Fruit fly (Drosophila melanogaster): ENCODE results near the gene LSm7.
A peak's percentile ranks its signal among the peaks of the same experiment; 100 is the strongest.

The LSm7 gene

DNA sequence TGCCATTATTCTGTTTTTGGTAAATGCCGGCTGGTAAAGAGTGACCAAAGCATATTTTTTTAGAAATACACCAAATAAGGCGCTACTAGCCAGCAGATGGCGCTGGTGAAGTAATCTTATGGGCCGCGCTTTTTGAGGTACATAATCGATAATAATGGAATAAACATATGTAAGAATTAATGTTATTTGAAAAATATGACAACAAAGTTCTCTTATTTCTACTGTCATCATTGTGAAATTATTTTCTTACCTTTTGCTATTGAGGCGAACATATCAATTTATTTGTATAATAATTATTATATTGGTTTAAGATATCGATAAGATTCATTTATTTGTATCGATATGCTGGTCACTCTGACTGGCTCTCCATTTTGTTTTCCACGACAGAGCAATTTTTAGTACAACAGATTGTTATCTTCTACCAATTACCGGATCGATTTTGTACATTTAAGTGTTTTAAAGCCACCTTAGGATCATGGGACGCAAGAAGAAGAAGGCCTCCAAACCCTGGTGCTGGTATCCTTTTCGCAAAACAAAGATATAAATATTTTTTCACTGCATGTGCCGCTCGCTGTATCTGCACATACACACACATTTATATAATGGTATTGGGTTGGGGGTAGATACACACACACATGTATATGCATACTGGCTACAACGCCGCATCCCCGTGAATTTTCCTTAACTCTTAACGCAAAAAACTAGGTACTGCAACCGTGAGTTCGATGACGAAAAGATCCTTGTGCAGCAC is at the start of gene LSm7, which contains the start of gene BuGZ:
LSm7 (minus strand) TSS at position 46 of the 751 bp plus-strand sequence.
BuGZ (plus strand) TSS at position 351 of the 751 bp plus-strand sequence.
- TF ChIP-seq kay (GFP tag; ENCODE audit: borderline replicate concordance) (no peak), cnc (optimal IDR thresholded peaks at IDR 0.05) (no peak), CG7045 (GFP tag; optimal IDR thresholded peaks at IDR 0.05) (no peak), Hr96 (GFP tag; optimal IDR thresholded peaks at IDR 0.05) (peak; percentile 1), toe (GFP tag; optimal IDR thresholded peaks at IDR 0.05) (no peak), CG11617 (GFP tag; optimal IDR thresholded peaks at IDR 0.05) (peak; percentile 33), tj (GFP tag; optimal IDR thresholded peaks at IDR 0.05) (peak; percentile 4), cic (GFP tag; optimal IDR thresholded peaks at IDR 0.05) (no peak), CG1620 (GFP tag; optimal IDR thresholded peaks at IDR 0.05) (no peak), pad (GFP tag; optimal IDR thresholded peaks at IDR 0.05) (peak; percentile 26), Mnt (GFP tag; optimal IDR thresholded peaks at IDR 0.05) (peak; percentile 75), bab1 (GFP tag; optimal IDR thresholded peaks at IDR 0.05) (peak; percentile 57)

DNA sequence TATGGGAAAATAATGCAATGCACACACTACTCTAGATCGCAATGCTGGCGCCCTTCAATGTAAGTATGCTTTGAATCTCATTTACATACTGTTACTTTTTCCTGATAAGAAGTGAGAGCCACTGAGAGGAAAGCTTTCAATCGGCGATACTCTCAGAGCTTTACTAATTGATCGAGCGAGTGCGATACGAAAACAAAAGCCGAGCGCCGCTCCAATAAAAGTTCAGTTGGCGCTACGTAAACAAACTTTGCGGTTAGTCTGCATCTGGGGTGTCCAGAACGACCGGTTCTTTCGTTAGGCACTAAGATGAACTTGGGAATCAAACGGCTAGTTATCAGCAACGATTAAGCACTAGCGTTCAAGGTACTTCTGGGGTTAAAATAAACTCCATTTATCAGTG is 48.4 kb upstream of the LSm7 start, which contains the start of gene CG17928:
CG17928 (plus strand) TSS at position 224 of the 400 bp plus-strand sequence.
- TF ChIP-seq kay (GFP tag; ENCODE audit: borderline replicate concordance), result peak; percentile 74
- no peak for TF ChIP-seq bab1 (GFP tag; optimal IDR thresholded peaks at IDR 0.05)
- TF ChIP-seq CG14711 (tag; optimal IDR thresholded peaks at IDR 0.05), result no peak

DNA sequence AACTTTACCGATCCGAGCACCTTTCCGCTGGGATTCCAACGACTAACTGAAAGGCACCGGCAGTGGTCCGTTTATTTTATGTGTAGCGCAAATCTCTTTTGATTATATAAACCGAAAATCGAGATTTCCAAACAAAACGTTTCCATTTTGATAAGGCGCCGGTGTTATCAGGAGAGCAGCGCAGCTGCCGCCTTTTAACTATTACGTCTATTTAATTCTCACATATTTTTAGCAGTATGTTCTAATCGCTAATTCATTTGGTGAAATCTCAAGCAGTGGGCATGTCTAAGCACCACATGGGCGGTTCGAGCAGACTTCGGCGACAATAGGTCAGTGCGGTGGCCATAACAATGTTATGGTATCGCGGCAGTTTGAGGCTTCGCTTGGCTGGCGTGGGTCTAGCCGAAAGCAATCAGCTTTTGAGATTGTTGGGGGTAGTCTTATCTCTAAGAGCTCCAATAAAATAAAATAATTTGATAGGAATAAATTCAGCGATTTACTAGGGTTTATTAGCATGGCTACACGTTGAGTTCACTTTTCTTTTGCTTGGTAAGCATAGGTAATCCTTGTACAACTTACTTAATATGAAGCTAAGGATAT is 47.9 kb upstream of the LSm7 start, which contains the start of gene Cyt-b5-r:
Cyt-b5-r (minus strand) TSS at position 51 of the 600 bp plus-strand sequence.
- TF ChIP-seq cic (GFP tag; optimal IDR thresholded peaks at IDR 0.05) (peak; percentile 5), Clk (GFP tag; optimal IDR thresholded peaks at IDR 0.05) (no peak), CG12768 (GFP tag; optimal IDR thresholded peaks at IDR 0.05) (no peak), CG14711 (tag; optimal IDR thresholded peaks at IDR 0.05) (no peak), Mnt (GFP tag; optimal IDR thresholded peaks at IDR 0.05) (peak; percentile 6)

DNA sequence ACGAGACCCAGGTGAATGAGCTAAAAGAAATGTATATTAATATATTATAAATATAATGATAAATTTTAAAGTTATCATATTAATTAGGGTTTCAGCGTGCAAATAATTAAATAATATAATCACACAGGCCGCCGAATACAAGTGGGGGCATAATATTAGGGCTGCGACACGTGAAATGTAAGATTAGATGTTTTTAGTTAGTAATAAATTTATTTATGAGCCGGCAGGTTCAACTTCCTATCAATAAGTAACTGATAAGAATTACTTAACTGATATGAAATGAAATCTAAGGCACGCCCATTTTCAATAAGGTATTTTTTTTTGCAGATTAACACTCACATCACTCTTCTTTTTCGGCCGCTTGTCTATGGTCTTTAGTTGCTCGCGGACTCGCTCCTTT is 47.0 kb upstream of the LSm7 start:
- TF ChIP-seq Mnt (GFP tag; optimal IDR thresholded peaks at IDR 0.05) (no peak), CG5204 (GFP tag; optimal IDR thresholded peaks at IDR 0.05) (no peak), CG12768 (GFP tag; optimal IDR thresholded peaks at IDR 0.05) (no peak), CG7101 (tag; optimal IDR thresholded peaks at IDR 0.05) (no peak), CG11617 (GFP tag; optimal IDR thresholded peaks at IDR 0.05) (no peak)

DNA sequence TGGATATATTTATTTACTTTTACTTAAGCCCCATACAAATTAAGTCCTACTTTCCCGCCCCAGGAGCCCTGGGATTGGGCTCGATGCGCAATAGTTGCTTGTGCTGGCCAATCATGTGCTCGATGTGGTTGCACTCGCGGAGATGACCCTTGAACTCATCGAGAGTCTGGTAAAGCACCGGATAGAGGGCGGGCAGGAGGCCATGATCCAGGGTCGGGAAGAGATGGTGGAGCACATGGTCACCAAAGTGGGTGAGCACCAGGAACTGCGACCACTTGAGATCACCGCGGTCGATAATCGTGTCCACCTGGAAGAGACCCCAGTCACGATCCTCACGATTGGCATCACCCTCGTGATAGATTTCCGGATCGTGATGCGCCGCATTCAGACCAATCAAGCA is 46.0 kb upstream of the LSm7 start:
- TF ChIP-seq tj (GFP tag; optimal IDR thresholded peaks at IDR 0.05) (no peak), toe (GFP tag; optimal IDR thresholded peaks at IDR 0.05) (no peak), bab1 (GFP tag; optimal IDR thresholded peaks at IDR 0.05) (no peak), kay (GFP tag; ENCODE audit: borderline replicate concordance) (peak; percentile 2), CG12768 (GFP tag; optimal IDR thresholded peaks at IDR 0.05) (no peak), cic (GFP tag; optimal IDR thresholded peaks at IDR 0.05) (no peak), CG7101 (tag; optimal IDR thresholded peaks at IDR 0.05) (no peak)

DNA sequence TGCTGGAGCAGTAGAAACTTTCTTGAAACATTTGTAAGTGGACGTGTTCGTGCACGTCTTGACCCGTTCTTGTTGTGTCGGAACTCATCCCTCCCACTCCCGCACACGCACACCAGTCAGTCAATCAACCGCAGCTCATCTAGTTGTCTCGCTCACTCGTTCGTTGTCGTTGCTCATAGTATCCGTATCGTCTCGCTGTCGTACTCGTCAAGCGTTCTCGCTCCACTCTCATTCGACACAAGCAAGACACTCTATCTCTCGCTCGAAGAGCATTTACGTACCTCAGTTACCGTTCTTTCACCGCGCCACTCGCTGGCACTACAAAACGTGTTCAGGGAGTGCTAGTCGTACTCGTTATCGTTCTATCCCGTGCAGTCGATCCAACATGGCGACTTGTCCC is 44.6 kb upstream of the LSm7 start:
- no peak for TF ChIP-seq CG11617 (GFP tag; optimal IDR thresholded peaks at IDR 0.05)
- no peak for TF ChIP-seq CG12768 (GFP tag; optimal IDR thresholded peaks at IDR 0.05)
- TF ChIP-seq Mnt (GFP tag; optimal IDR thresholded peaks at IDR 0.05), result no peak
- TF ChIP-seq CG1620 (GFP tag; optimal IDR thresholded peaks at IDR 0.05), result no peak
- no peak for TF ChIP-seq kay (GFP tag; ENCODE audit: borderline replicate concordance)
- no peak for TF ChIP-seq bab1 (GFP tag; optimal IDR thresholded peaks at IDR 0.05)
- TF ChIP-seq pad (GFP tag; optimal IDR thresholded peaks at IDR 0.05), result no peak
- no peak for TF ChIP-seq Crg-1 (GFP tag; optimal IDR thresholded peaks at IDR 0.05)
- TF ChIP-seq Clk (GFP tag; optimal IDR thresholded peaks at IDR 0.05), result no peak
- no peak for TF ChIP-seq CG7045 (GFP tag; optimal IDR thresholded peaks at IDR 0.05)
- no peak for TF ChIP-seq cnc (optimal IDR thresholded peaks at IDR 0.05)

DNA sequence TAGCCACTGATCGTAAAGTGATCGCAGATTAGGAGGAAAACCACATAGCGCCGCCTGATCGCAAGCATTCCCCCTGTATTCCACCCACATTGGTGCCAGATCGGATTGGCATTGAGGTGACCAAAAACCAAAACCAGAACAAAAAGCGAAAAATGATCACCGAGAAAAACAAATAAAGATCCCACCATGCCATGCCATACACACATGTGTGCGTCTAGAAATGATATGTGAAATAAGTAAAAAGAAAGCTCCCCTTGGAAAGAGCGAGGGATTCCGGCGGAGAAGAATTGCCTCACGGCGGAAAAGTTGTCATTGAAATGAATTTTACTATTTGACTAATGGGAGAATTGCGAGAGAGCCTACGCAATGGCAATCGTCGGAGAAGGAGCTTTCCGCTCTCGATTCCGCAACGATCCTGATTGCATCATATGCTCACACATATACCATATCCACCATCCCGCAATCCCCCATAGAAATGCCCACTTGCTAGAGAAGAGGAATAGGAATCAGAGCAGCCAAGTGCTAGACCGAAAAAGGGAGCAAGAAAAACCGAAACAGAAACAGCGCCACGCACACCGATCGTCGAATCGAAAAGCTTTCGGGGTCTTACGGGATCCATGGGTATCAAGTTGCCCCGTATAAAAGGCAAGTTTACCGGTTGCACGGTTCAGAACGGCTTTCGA is 23.3 kb upstream of the LSm7 start, which contains the start of gene Mhc:
Mhc (plus strand) TSS at position 497 of the 683 bp plus-strand sequence.
- no peak for TF ChIP-seq Mnt (GFP tag; optimal IDR thresholded peaks at IDR 0.05)
- TF ChIP-seq cic (GFP tag; optimal IDR thresholded peaks at IDR 0.05), result no peak
- no peak for TF ChIP-seq CG33017 (tag; optimal IDR thresholded peaks at IDR 0.05)
- no peak for TF ChIP-seq pad (GFP tag; optimal IDR thresholded peaks at IDR 0.05)
- no peak for TF ChIP-seq CG1620 (GFP tag; optimal IDR thresholded peaks at IDR 0.05)
- TF ChIP-seq CG7101 (tag; optimal IDR thresholded peaks at IDR 0.05), result no peak
- TF ChIP-seq CG14711 (tag; optimal IDR thresholded peaks at IDR 0.05), result no peak
- TF ChIP-seq bab1 (GFP tag; optimal IDR thresholded peaks at IDR 0.05), result no peak
- TF ChIP-seq CG11617 (GFP tag; optimal IDR thresholded peaks at IDR 0.05), result no peak
- no peak for TF ChIP-seq Crg-1 (GFP tag; optimal IDR thresholded peaks at IDR 0.05)
- no peak for TF ChIP-seq ovo (GFP tag; optimal IDR thresholded peaks at IDR 0.05)
- no peak for TF ChIP-seq CG5204 (GFP tag; optimal IDR thresholded peaks at IDR 0.05)
- no peak for TF ChIP-seq Hr96 (GFP tag; optimal IDR thresholded peaks at IDR 0.05)

All from whole organism, adult.